Fruit fly (Drosophila melanogaster) Kc167 (cell line): Measurements from ENCODE around the gene CG13685.

Source experiments
- Myc ChIP-seq: fragments of >200 bp; optimal IDR thresholded peaks from 2 replicates; lab custom pipeline; 2017; ENCODE audit warnings: missing external identifiers
- Sin3A ChIP-seq: fragments of >200 bp; optimal IDR thresholded peaks from 2 replicates; lab custom pipeline; 2018; ENCODE audit warnings: missing external identifiers

DNA sequence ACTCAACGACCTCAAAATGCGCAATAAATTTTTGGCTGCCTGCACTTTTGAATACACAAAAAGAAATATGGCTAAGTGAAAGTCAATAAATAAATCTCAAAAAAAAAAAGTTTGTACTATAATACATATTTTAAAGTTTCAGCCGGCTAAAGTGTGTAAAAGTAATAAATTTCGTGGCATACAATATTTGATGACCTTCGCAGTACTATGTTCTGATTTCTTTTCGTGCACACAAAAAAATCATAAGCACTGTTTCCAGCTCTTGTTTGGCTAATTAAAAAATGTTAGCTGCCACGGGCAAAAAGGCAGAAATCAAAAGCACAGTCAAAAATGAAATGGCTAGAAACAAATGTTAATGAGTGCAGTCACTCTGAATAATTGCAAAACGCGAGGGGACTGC lies 45.1 kb downstream of the CG13685 start:
- TF ChIP-seq Sin3A (lab: Kevin White, UChicago) (no peak), Myc (lab: Kevin White, UChicago) (no peak)
